Worm (Caenorhabditis elegans) whole organism, L1 larva: ENCODE results near the gene zyg-11.
A peak's percentile ranks its signal among the peaks of the same experiment; 100 is the strongest.

Source experiments
- C34B4.2 ChIP-seq: sonication (generic microtip); optimal IDR thresholded peaks from 2 replicates; lab custom pipeline; 2017; ENCODE audit warnings: mild to moderate bottlenecking, missing genetic modification characterization, missing compliant biosample characterization
- Y116A8C.19 ChIP-seq: sonication (generic microtip); optimal IDR thresholded peaks from 2 replicates; lab custom pipeline; 2016; ENCODE audit warnings: missing compliant biosample characterization, missing genetic modification characterization, borderline replicate concordance
- aha-1 ChIP-seq: fragments of 150-350 bp; optimal IDR thresholded peaks from 2 replicates; lab custom pipeline; 2014; ENCODE audit warnings: missing biosample characterization, missing genetic modification characterization
- ceh-63 ChIP-seq: fragments of 200-800 bp; sonication (Bioruptor generic); optimal IDR thresholded peaks from 2 replicates; lab custom pipeline; 2018; ENCODE audit warnings: mild to moderate bottlenecking, missing genetic modification characterization, missing compliant biosample characterization
- ceh-82 ChIP-seq, 3 experiments: fragments of 150-350 bp in 1 of 3; sonication (generic microtip) in 2 of 3; optimal IDR thresholded peaks; 2 replicates each; lab custom pipeline; 2014 to 2017; ENCODE audit warnings: missing biosample characterization in 3 of 3, missing genetic modification characterization in 3 of 3
- ceh-88 ChIP-seq: fragments of 200-800 bp; sonication (Bioruptor generic); IDR thresholded peaks from 2 replicates; pipeline ENCODE4 v1.3.6; 2022; ENCODE audit warnings: missing genetic modification characterization, missing compliant biosample characterization
- dsc-1 ChIP-seq: sonication (generic microtip); optimal IDR thresholded peaks from 2 replicates; lab custom pipeline; 2016; ENCODE audit warnings: mild to moderate bottlenecking, missing genetic modification characterization, missing compliant biosample characterization
- efl-3 ChIP-seq: fragments of 200-800 bp; sonication (Bioruptor generic); optimal IDR thresholded peaks from 2 replicates; lab custom pipeline; 2018; ENCODE audit warnings: mild to moderate bottlenecking, missing genetic modification characterization, missing compliant biosample characterization
- egl-13 ChIP-seq: sonication (generic microtip); optimal IDR thresholded peaks from 2 replicates; lab custom pipeline; 2016; ENCODE audit warnings: missing genotype, missing genetic modification reagents, missing genetic modification characterization, missing compliant biosample characterization
- egl-27 ChIP-seq, 2 experiments: fragments of 150-350 bp in 1 of 2; sonication (generic microtip); optimal IDR thresholded peaks; 3 replicates each; lab custom pipeline; 2017 to 2018; ENCODE audit warnings: missing biosample characterization in 2 of 2, missing genetic modification characterization in 2 of 2, missing genetic modification reagents in 2 of 2
- elt-3 ChIP-seq, 6 experiments: fragments of 150-350 bp in 1 of 6; sonication (generic microtip); optimal IDR thresholded peaks; 2 replicates each; lab custom pipeline; 2017 to 2018; ENCODE audit warnings: missing biosample characterization in 6 of 6, missing genetic modification characterization in 6 of 6, inconsistent platforms in 1 of 6
- fkh-10 ChIP-seq: sonication (generic microtip); optimal IDR thresholded peaks from 2 replicates; lab custom pipeline; 2017; ENCODE audit warnings: missing biosample characterization, missing genetic modification reagents, missing genetic modification characterization
- fkh-4 ChIP-seq: sonication (generic microtip); optimal IDR thresholded peaks from 2 replicates; lab custom pipeline; 2016; ENCODE audit warnings: missing compliant biosample characterization, missing genetic modification characterization, borderline replicate concordance
- fkh-8 ChIP-seq: sonication (generic microtip); optimal IDR thresholded peaks from 2 replicates; lab custom pipeline; 2016; ENCODE audit warnings: mild to moderate bottlenecking, missing genetic modification characterization, missing compliant biosample characterization
- fos-1 ChIP-seq: fragments of 150-350 bp; optimal IDR thresholded peaks from 2 replicates; lab custom pipeline; 2014; ENCODE audit warnings: missing biosample characterization, missing genetic modification characterization
- grh-1 ChIP-seq: fragments of 200-800 bp; sonication (Bioruptor generic); IDR thresholded peaks from 2 replicates; pipeline ENCODE4 v1.3.6; 2022; ENCODE audit warnings: missing genetic modification reagents, missing genetic modification characterization, missing compliant biosample characterization
- hpl-2 ChIP-seq: fragments of 150-350 bp; optimal IDR thresholded peaks from 2 replicates; lab custom pipeline; 2014; ENCODE audit warnings: missing biosample characterization, missing genetic modification reagents, missing genetic modification characterization
- irx-1 ChIP-seq: sonication (generic microtip); optimal IDR thresholded peaks from 2 replicates; lab custom pipeline; 2016; ENCODE audit warnings: missing genetic modification characterization, missing compliant biosample characterization
- isw-1 ChIP-seq: fragments of 200-800 bp; sonication (Bioruptor generic); IDR thresholded peaks from 2 replicates; pipeline ENCODE4 v1.3.6; 2022; ENCODE audit warnings: missing genetic modification characterization, missing compliant biosample characterization
- jun-1 ChIP-seq: fragments of 150-350 bp; optimal IDR thresholded peaks from 2 replicates; lab custom pipeline; 2014; ENCODE audit warnings: missing biosample characterization, missing genetic modification reagents, missing genetic modification characterization
- lin-13 ChIP-seq: fragments of 150-350 bp; optimal IDR thresholded peaks from 2 replicates; lab custom pipeline; 2014; ENCODE audit warnings: missing biosample characterization, missing genetic modification reagents, missing genetic modification characterization
- lin-35 ChIP-seq, 2 experiments: fragments of 150-350 bp; optimal IDR thresholded peaks; 2 replicates each; lab custom pipeline; 2014; ENCODE audit warnings: missing biosample characterization in 2 of 2, missing genetic modification characterization in 2 of 2, missing genetic modification reagents in 2 of 2
- lsy-2 ChIP-seq, 2 experiments: fragments of 150-350 bp; optimal IDR thresholded peaks; 2 replicates each; lab custom pipeline; 2014; ENCODE audit warnings: missing biosample characterization in 2 of 2, missing genetic modification characterization in 2 of 2
- nhr-11 ChIP-seq: fragments of 150-350 bp; optimal IDR thresholded peaks from 2 replicates; lab custom pipeline; 2014; ENCODE audit warnings: missing biosample characterization, missing genetic modification characterization
- nhr-20 ChIP-seq: sonication (generic microtip); optimal IDR thresholded peaks from 2 replicates; lab custom pipeline; 2016; ENCODE audit warnings: mild to moderate bottlenecking, missing genetic modification characterization, missing compliant biosample characterization
- nhr-28 ChIP-seq: fragments of 150-350 bp; optimal IDR thresholded peaks from 2 replicates; lab custom pipeline; 2014; ENCODE audit warnings: missing biosample characterization, missing genetic modification characterization
- nhr-47 ChIP-seq: sonication (generic microtip); optimal IDR thresholded peaks from 2 replicates; lab custom pipeline; 2016; ENCODE audit warnings: mild to moderate bottlenecking, missing genetic modification characterization, moderate library complexity, missing compliant biosample characterization
- nhr-71 ChIP-seq: sonication (generic microtip); optimal IDR thresholded peaks from 2 replicates; lab custom pipeline; 2016; ENCODE audit warnings: mild to moderate bottlenecking, missing genetic modification characterization, moderate library complexity, missing compliant biosample characterization
- nhr-77 ChIP-seq: fragments of 150-350 bp; optimal IDR thresholded peaks from 2 replicates; lab custom pipeline; 2014; ENCODE audit warnings: missing biosample characterization, missing genetic modification characterization
- nhr-84 ChIP-seq: sonication (generic microtip); optimal IDR thresholded peaks from 2 replicates; lab custom pipeline; 2017; ENCODE audit warnings: missing biosample characterization, missing genetic modification characterization
- nhr-85 ChIP-seq: sonication (generic microtip); peaks from one replicate; lab custom pipeline; 2016; ENCODE audit warnings: missing genetic modification characterization, inconsistent platforms, missing compliant biosample characterization
- pag-3 ChIP-seq: sonication (generic microtip); optimal IDR thresholded peaks from 2 replicates; lab custom pipeline; 2017; ENCODE audit warnings: missing genetic modification characterization, mild to moderate bottlenecking, missing compliant biosample characterization, antibody characterized with exemption, borderline replicate concordance; ENCODE audit not compliant: insufficient read depth
- rnt-1 ChIP-seq: sonication (generic microtip); optimal IDR thresholded peaks from 2 replicates; lab custom pipeline; 2016; ENCODE audit warnings: mild to moderate bottlenecking, missing genetic modification characterization, moderate library complexity, missing compliant biosample characterization
- tbx-2 ChIP-seq: sonication (generic microtip); optimal IDR thresholded peaks from 2 replicates; lab custom pipeline; 2016; ENCODE audit warnings: missing genetic modification characterization, missing compliant biosample characterization
- unc-30 ChIP-seq: sonication (generic microtip); optimal IDR thresholded peaks from 2 replicates; lab custom pipeline; 2017; ENCODE audit warnings: missing biosample characterization, missing genetic modification characterization
- unc-86 ChIP-seq: sonication (generic microtip); optimal IDR thresholded peaks from 2 replicates; lab custom pipeline; 2016; ENCODE audit warnings: missing genetic modification characterization, missing compliant biosample characterization

The zyg-11 gene

ce11 chrII:8041642-8042041, 24.2 kb downstream of the zyg-11 start (continued):
- TF ChIP-seq lin-13 (peak; percentile 0), Y116A8C.19 (tag; lab: Kevin White, UChicago) (no peak), fkh-4 (no peak), nhr-47 (peak; percentile 27), nhr-77 (tag; lab: Kevin White, UChicago) (no peak), C34B4.2 (tag; lab: Kevin White, UChicago) (no peak), nhr-85 (peak; percentile 54), aha-1 (tag; lab: Kevin White, UChicago) (no peak), lin-35 (GFP tag; optimal IDR thresholded peaks at IDR 0.05; lab: Kevin White, UChicago) (peak; percentile 30 to 60), unc-86 (no peak), irx-1 (tag; lab: Kevin White, UChicago) (no peak), isw-1 (GFP tag; lab: Robert Waterston, UW) (no peak; the same call in 1 of the 2 replicates), ceh-82 (tag; optimal IDR thresholded peaks at IDR 0.05; lab: Kevin White, UChicago) (peak in 1 of 3 experiments; percentile 16), lsy-2 (tag; optimal IDR thresholded peaks at IDR 0.05; lab: Kevin White, UChicago) (peak; percentile 65 to 74), elt-3 (tag; optimal IDR thresholded peaks at IDR 0.05; lab: Kevin White, UChicago) (no peak), fos-1 (tag; lab: Kevin White, UChicago) (no peak)

ce11 chrII:8042289-8042688, 24.8 kb downstream of the zyg-11 start, which contains the start of gene T05H10.1:
TSS of gene T05H10.1 (plus strand) at chrII:8042589.
- TF ChIP-seq tbx-2 (tag; lab: Kevin White, UChicago) (no peak), nhr-85 (no peak), dsc-1 (no peak), nhr-47 (no peak)

ce11 chrII:8047264-8047663, 29.8 kb downstream of the zyg-11 start, which contains the start of gene apn-1:
TSS of gene apn-1 (plus strand) at chrII:8047564.
- TF ChIP-seq nhr-20 (tag; lab: Kevin White, UChicago) (no peak), nhr-11 (no peak), ceh-63 (no peak), unc-86 (no peak), hpl-2 (GFP tag; lab: Kevin White, UChicago) (no peak)

- TF ChIP-seq grh-1 (GFP tag; lab: Robert Waterston, UW) (no peak), ceh-88 (GFP tag; lab: Robert Waterston, UW) (no peak), nhr-71 (tag; lab: Kevin White, UChicago) (no peak), egl-27 (tag; optimal IDR thresholded peaks at IDR 0.05; lab: Kevin White, UChicago) (no peak), nhr-28 (tag; lab: Kevin White, UChicago) (no peak), nhr-84 (tag; lab: Kevin White, UChicago) (no peak), efl-3 (GFP tag; lab: Kevin White, UChicago) (no peak), fkh-8 (no peak), rnt-1 (tag; lab: Kevin White, UChicago) (no peak), nhr-20 (tag; lab: Kevin White, UChicago) (no peak), tbx-2 (tag; lab: Kevin White, UChicago) (no peak), unc-30 (tag; lab: Kevin White, UChicago) (no peak), ceh-63 (no peak), nhr-11 (no peak), fkh-10 (GFP tag; lab: Kevin White, UChicago) (no peak), jun-1 (no peak), Y116A8C.19 (tag; lab: Kevin White, UChicago) (no peak), pag-3 (tag; lab: Kevin White, UChicago) (no peak), egl-13 (no peak)
- TF ChIP-seq, all 84 proteins: peak for 0
These were observed 33.0 kb downstream of the zyg-11 start, which contains the start of gene mtre-1 for ce11 chrII:8050477-8050876. TSS of gene mtre-1 (minus strand) at chrII:8050577.
